Worm (Caenorhabditis elegans): ENCODE measurements around the gene acs-1.

- TF ChIP-seq flt-1 (GFP tag; IDR thresholded peaks at IDR 0.05) (no peak), ref-1 (GFP tag; conservative IDR thresholded peaks at IDR 0.05) (no peak), ztf-23 (GFP tag; IDR thresholded peaks at IDR 0.05) (no peak), med-1 (GFP tag; optimal IDR thresholded peaks at IDR 0.05; ENCODE audit: insufficient read depth) (no peak)
Observed at ce11 chrV:6549871-6550270, 25.1 kb downstream of the acs-1 start, which contains the start of gene lipl-4.
